Worm (Caenorhabditis elegans): Measurements from ENCODE around the gene mrpl-45.
A peak's percentile ranks its signal among the peaks of the same experiment; 100 is the strongest.

The mrpl-45 gene

ce11 chrIII:1166388-1166787 lies 35.4 kb downstream of the mrpl-45 start:
- TF ChIP-seq hmg-1.2 (GFP tag; IDR thresholded peaks at IDR 0.05), result peak; percentile 95
- TF ChIP-seq mxl-1 (tag; optimal IDR thresholded peaks at IDR 0.05), result no peak

- no peak for TF ChIP-seq B0336.3 (GFP tag; IDR thresholded peaks at IDR 0.05)
- TF ChIP-seq tbx-9 (tag; optimal IDR thresholded peaks at IDR 0.05; ENCODE audit: borderline replicate concordance), result no peak
- TF ChIP-seq C06A6.2 (GFP tag; conservative IDR thresholded peaks at IDR 0.05), result no peak
- no peak for TF ChIP-seq rcor-1 (GFP tag; IDR thresholded peaks at IDR 0.05)
- TF ChIP-seq lsl-1 (GFP tag; optimal IDR thresholded peaks at IDR 0.05), result peak; percentile 16
- no peak for TF ChIP-seq dpl-1 (GFP tag; optimal IDR thresholded peaks at IDR 0.05)
- no peak for TF ChIP-seq athp-1 (tag; optimal IDR thresholded peaks at IDR 0.05)
- TF ChIP-seq let-607 (tag; optimal IDR thresholded peaks at IDR 0.05), result no peak
- TF ChIP-seq attf-3 (GFP tag; conservative IDR thresholded peaks at IDR 0.05), result no peak
- TF ChIP-seq nhr-80 (tag; optimal IDR thresholded peaks at IDR 0.05), result no peak
- 0 out of 2 replicates have a peak, but pooled peaks have one; percentile 29 for TF ChIP-seq mcd-1 (GFP tag; IDR thresholded peaks at IDR 0.05)
- no peak for TF ChIP-seq F57C9.4 (tag; optimal IDR thresholded peaks at IDR 0.05)
- TF ChIP-seq lin-40 (tag; optimal IDR thresholded peaks at IDR 0.05), result no peak
- no peak for TF ChIP-seq nfya-2 (GFP tag; IDR thresholded peaks at IDR 0.05)
- TF ChIP-seq B0261.1 (tag; optimal IDR thresholded peaks at IDR 0.05), result peak; percentile 69
- no peak for TF ChIP-seq somi-1 (GFP tag; optimal IDR thresholded peaks at IDR 0.05)
- no peak for TF ChIP-seq ztf-28 (GFP tag; IDR thresholded peaks at IDR 0.05)
- TF ChIP-seq pha-4 (tag; optimal IDR thresholded peaks at IDR 0.05), result no peak
- peak; percentile 51 for TF ChIP-seq die-1 (tag; optimal IDR thresholded peaks at IDR 0.05)
- TF ChIP-seq cebp-1 (GFP tag; IDR thresholded peaks at IDR 0.05), result no peak
- TF ChIP-seq cebp-1 (tag; optimal IDR thresholded peaks at IDR 0.05), result no peak
- TF ChIP-seq madf-8 (GFP tag; conservative IDR thresholded peaks at IDR 0.05), result no peak
- TF ChIP-seq hsf-1 (GFP tag; IDR thresholded peaks at IDR 0.05), result no peak
- TF ChIP-seq ets-4 (GFP tag; optimal IDR thresholded peaks at IDR 0.05), result no peak
- no peak for TF ChIP-seq gei-17 (GFP tag; optimal IDR thresholded peaks at IDR 0.05)
- no peak for TF ChIP-seq bed-2 (GFP tag; IDR thresholded peaks at IDR 0.05)
- TF ChIP-seq hmg-20 (GFP tag; IDR thresholded peaks at IDR 0.05), result no peak
- TF ChIP-seq xnd-1 (tag; optimal IDR thresholded peaks at IDR 0.05), result no peak
- TF ChIP-seq hmg-1.2 (GFP tag; IDR thresholded peaks at IDR 0.05), result no peak; the same call in 1 of the 2 replicates
- TF ChIP-seq F57A8.1 (GFP tag; optimal IDR thresholded peaks at IDR 0.05), result no peak
- TF ChIP-seq ztf-25 (GFP tag; IDR thresholded peaks at IDR 0.05), result no peak
- TF ChIP-seq T26A5.8 (tag; optimal IDR thresholded peaks at IDR 0.05), result no peak
- no peak for TF ChIP-seq Y53G8AR.9 (GFP tag; conservative IDR thresholded peaks at IDR 0.05)
- TF ChIP-seq rpc-1 (optimal IDR thresholded peaks at IDR 0.05), result peak; percentile 51
- TF ChIP-seq rpc-1 (tag; optimal IDR thresholded peaks at IDR 0.05), result peak; percentile 73
- TF ChIP-seq mel-28 (tag; optimal IDR thresholded peaks at IDR 0.05; ENCODE audit: borderline replicate concordance), result no peak
- TF ChIP-seq Y95B8A.8 (GFP tag; IDR thresholded peaks at IDR 0.05), result no peak
- no peak for TF ChIP-seq F49E8.2 (tag; optimal IDR thresholded peaks at IDR 0.05; ENCODE audit: insufficient read depth)
- no peak for TF ChIP-seq tlf-1 (GFP tag; optimal IDR thresholded peaks at IDR 0.05)
- no peak for TF ChIP-seq bed-1 (GFP tag; IDR thresholded peaks at IDR 0.05)
- no peak for TF ChIP-seq ceh-79 (tag; optimal IDR thresholded peaks at IDR 0.05)
- no peak for TF ChIP-seq sea-2 (GFP tag; IDR thresholded peaks at IDR 0.05)
- TF ChIP-seq T07F8.4 (tag; optimal IDR thresholded peaks at IDR 0.05), result no peak
- no peak for TF ChIP-seq F52B5.7 (tag; optimal IDR thresholded peaks at IDR 0.05)
- TF ChIP-seq sdz-38 (tag; optimal IDR thresholded peaks at IDR 0.05), result no peak
- TF ChIP-seq ceh-27 (GFP tag; optimal IDR thresholded peaks at IDR 0.05), result no peak
- TF ChIP-seq lag-1 (GFP tag; IDR thresholded peaks at IDR 0.05), result no peak
Observed at ce11 chrIII:1164668-1165067, 37.1 kb downstream of the mrpl-45 start.

Data from whole organism, young adult.